Fruit fly (Drosophila melanogaster) whole organism, embryonic: ENCODE measurements around the gene Set2.

Experiments used
- Atf6 ChIP-seq: fragments of 200-800 bp; sonication (Bioruptor generic); IDR thresholded peaks from 2 replicates; pipeline ENCODE4 v1.3.6; 2022; ENCODE audit warnings: missing biosample characterization, missing genetic modification characterization
- Bteb2 ChIP-seq: fragments of 200-800 bp; sonication (Bioruptor generic); optimal IDR thresholded peaks from 2 replicates; lab custom pipeline; 2016; ENCODE audit warnings: missing biosample characterization, missing genetic modification characterization
- CG10147 ChIP-seq: fragments of 200-800 bp; sonication (Bioruptor generic); optimal IDR thresholded peaks from 2 replicates; lab custom pipeline; 2019; ENCODE audit warnings: missing biosample characterization, mild to moderate bottlenecking, missing genetic modification characterization, moderate library complexity
- CG10209 ChIP-seq: fragments of 200-800 bp; sonication (Bioruptor generic); optimal IDR thresholded peaks from 3 replicates; lab custom pipeline; 2017; ENCODE audit warnings: missing biosample characterization, mild to moderate bottlenecking, missing genetic modification characterization, missing genetic modification reagents
- CG10565 ChIP-seq: fragments of 200-800 bp; sonication (Bioruptor generic); optimal IDR thresholded peaks from 3 replicates; lab custom pipeline; 2016; ENCODE audit warnings: missing biosample characterization, mild to moderate bottlenecking, missing genetic modification characterization
- CG11398 ChIP-seq: fragments of 200-800 bp; sonication (Bioruptor generic); optimal IDR thresholded peaks from 2 replicates; lab custom pipeline; 2016; ENCODE audit warnings: missing biosample characterization, missing genetic modification characterization
- CG12299 ChIP-seq: fragments of 200-800 bp; sonication (Bioruptor generic); optimal IDR thresholded peaks from 2 replicates; lab custom pipeline; 2018; ENCODE audit warnings: missing biosample characterization, mild to moderate bottlenecking, missing genetic modification characterization
- CG13123 ChIP-seq: fragments of 200-800 bp; sonication (Bioruptor generic); optimal IDR thresholded peaks from 2 replicates; lab custom pipeline; 2016; ENCODE audit warnings: missing biosample characterization, missing genetic modification characterization
- CG13296 ChIP-seq: fragments of 200-800 bp; sonication (Bioruptor generic); optimal IDR thresholded peaks from 3 replicates; lab custom pipeline; 2018; ENCODE audit warnings: missing biosample characterization, mild to moderate bottlenecking, missing genetic modification characterization
- CG14050 ChIP-seq: fragments of 200-800 bp; sonication (Bioruptor generic); IDR thresholded peaks from 3 replicates; pipeline ENCODE4 v1.3.6; 2022; ENCODE audit warnings: missing biosample characterization, missing genetic modification characterization
- CG14441 ChIP-seq: fragments of 200-800 bp; sonication (Bioruptor generic); IDR thresholded peaks from 2 replicates; pipeline ENCODE4 v1.3.6; 2022; ENCODE audit warnings: missing biosample characterization, missing genetic modification characterization
- CG14965 ChIP-seq: fragments of 200-800 bp; sonication (Bioruptor generic); optimal IDR thresholded peaks from 2 replicates; lab custom pipeline; 2016; ENCODE audit warnings: missing biosample characterization, missing genetic modification characterization, borderline replicate concordance
- CG15696 ChIP-seq: fragments of 200-800 bp; sonication (Bioruptor generic); optimal IDR thresholded peaks from 2 replicates; lab custom pipeline; 2019; ENCODE audit warnings: missing biosample characterization, mild to moderate bottlenecking, missing genetic modification characterization, moderate library complexity
- CG17359 ChIP-seq: fragments of 200-800 bp; sonication (Bioruptor generic); optimal IDR thresholded peaks from 3 replicates; lab custom pipeline; 2018; ENCODE audit warnings: missing biosample characterization, mild to moderate bottlenecking, missing genetic modification characterization, moderate library complexity
- CG18011 ChIP-seq: fragments of 200-800 bp; sonication (Bioruptor generic); optimal IDR thresholded peaks from 2 replicates; lab custom pipeline; 2017; ENCODE audit warnings: missing biosample characterization, missing genetic modification characterization, mild to moderate bottlenecking, moderate library complexity, missing genotype
- CG18476 ChIP-seq: fragments of 200-800 bp; sonication (Bioruptor generic); optimal IDR thresholded peaks from 2 replicates; lab custom pipeline; 2016; ENCODE audit warnings: missing biosample characterization, mild to moderate bottlenecking, missing genetic modification characterization
- CG4404 ChIP-seq: fragments of 200-800 bp; sonication (Bioruptor generic); IDR thresholded peaks from 2 replicates; pipeline ENCODE4 v1.3.6; 2022; ENCODE audit warnings: missing biosample characterization, missing genetic modification characterization
- CG6175 ChIP-seq: fragments of 200-800 bp; sonication (Bioruptor generic); IDR thresholded peaks from 3 replicates; pipeline ENCODE4 v1.3.6; 2022; ENCODE audit warnings: missing biosample characterization, missing genetic modification characterization
- CG6654 ChIP-seq: fragments of 200-800 bp; sonication (Bioruptor generic); optimal IDR thresholded peaks from 2 replicates; lab custom pipeline; 2017; ENCODE audit warnings: missing biosample characterization, mild to moderate bottlenecking, missing genetic modification characterization
- CG6813 ChIP-seq: fragments of 200-800 bp; sonication (Bioruptor generic); optimal IDR thresholded peaks from 2 replicates; lab custom pipeline; 2017; ENCODE audit warnings: missing biosample characterization, missing genetic modification characterization, mild to moderate bottlenecking, moderate library complexity, missing genetic modification reagents
- CG7786 ChIP-seq: fragments of 200-800 bp; sonication (Bioruptor generic); optimal IDR thresholded peaks from 2 replicates; lab custom pipeline; 2016; ENCODE audit warnings: missing biosample characterization, missing genetic modification characterization
- CG9797 ChIP-seq: fragments of 200-800 bp; sonication (Bioruptor generic); optimal IDR thresholded peaks from 3 replicates; lab custom pipeline; 2018; ENCODE audit warnings: missing biosample characterization, mild to moderate bottlenecking, missing genetic modification characterization
- Chrac-16 ChIP-seq: fragments of 200-800 bp; sonication (Bioruptor generic); optimal IDR thresholded peaks from 3 replicates; lab custom pipeline; 2016; ENCODE audit warnings: missing biosample characterization, missing genetic modification characterization
- Doc3 ChIP-seq: fragments of 200-800 bp; sonication (Bioruptor generic); IDR thresholded peaks from 3 replicates; pipeline ENCODE4 v1.3.6; 2022; ENCODE audit warnings: missing biosample characterization, missing genetic modification characterization; ENCODE audit not compliant: partially characterized antibody
- H2.0 ChIP-seq: fragments of 200-800 bp; sonication (Bioruptor generic); IDR thresholded peaks from 2 replicates; pipeline ENCODE4 v1.3.6; 2022; ENCODE audit warnings: missing biosample characterization, missing genetic modification characterization
- HLHmδ ChIP-seq: fragments of 200-800 bp; sonication (Bioruptor generic); optimal IDR thresholded peaks from 2 replicates; lab custom pipeline; 2018; ENCODE audit warnings: missing biosample characterization, mild to moderate bottlenecking, missing genetic modification characterization, moderate library complexity
- HmgZ ChIP-seq: fragments of 200-800 bp; sonication (Bioruptor generic); optimal IDR thresholded peaks from 2 replicates; lab custom pipeline; 2018; ENCODE audit warnings: missing biosample characterization, mild to moderate bottlenecking, missing genetic modification characterization
- Mes4 ChIP-seq: fragments of 200-800 bp; sonication (Bioruptor generic); optimal IDR thresholded peaks from 2 replicates; lab custom pipeline; 2016; ENCODE audit warnings: missing biosample characterization, missing genetic modification characterization
- NFAT ChIP-seq: fragments of 200-800 bp; sonication (Bioruptor generic); IDR thresholded peaks from 2 replicates; pipeline ENCODE4 v1.3.6; 2022; ENCODE audit warnings: missing biosample characterization, missing genetic modification characterization
- Oli ChIP-seq: fragments of 200-800 bp; sonication (Bioruptor generic); optimal IDR thresholded peaks from 2 replicates; lab custom pipeline; 2018; ENCODE audit warnings: missing biosample characterization, mild to moderate bottlenecking, missing genetic modification characterization, moderate library complexity
- Scr ChIP-seq: fragments of 200-800 bp; sonication (Bioruptor generic); IDR thresholded peaks from 2 replicates; pipeline ENCODE4 v1.3.6; 2022; ENCODE audit warnings: missing biosample characterization, missing genetic modification characterization; ENCODE audit not compliant: partially characterized antibody
- Spps ChIP-seq: fragments of 200-800 bp; sonication (Bioruptor generic); optimal IDR thresholded peaks from 2 replicates; lab custom pipeline; 2018; ENCODE audit warnings: missing biosample characterization, mild to moderate bottlenecking, missing genetic modification characterization
- Taf1 ChIP-seq: fragments of 200-800 bp; sonication (Bioruptor generic); IDR thresholded peaks from 2 replicates; pipeline ENCODE4 v1.3.6; 2022; ENCODE audit warnings: missing biosample characterization, missing genetic modification characterization
- bcd ChIP-seq: fragments of 200-800 bp; sonication (Bioruptor generic); optimal IDR thresholded peaks from 2 replicates; lab custom pipeline; 2017; ENCODE audit warnings: missing biosample characterization, mild to moderate bottlenecking, missing genetic modification characterization
- bowl ChIP-seq: fragments of 200-800 bp; sonication (Bioruptor generic); IDR thresholded peaks from 2 replicates; pipeline ENCODE4 v1.3.6; 2022; ENCODE audit warnings: missing biosample characterization, missing genetic modification characterization
- crc ChIP-seq: fragments of 200-800 bp; sonication (Bioruptor generic); optimal IDR thresholded peaks from 2 replicates; lab custom pipeline; 2016; ENCODE audit warnings: missing biosample characterization, missing genetic modification characterization
- dan ChIP-seq: fragments of 200-800 bp; sonication (Bioruptor generic); IDR thresholded peaks from 2 replicates; pipeline ENCODE4 v1.3.6; 2022; ENCODE audit warnings: missing biosample characterization, missing genetic modification characterization
- gsb ChIP-seq: fragments of 200-800 bp; sonication (Bioruptor generic); IDR thresholded peaks from 2 replicates; pipeline ENCODE4 v1.3.6; 2022; ENCODE audit warnings: missing biosample characterization, missing genetic modification characterization
- lilli ChIP-seq: fragments of 200-800 bp; sonication (Bioruptor generic); optimal IDR thresholded peaks from 3 replicates; lab custom pipeline; 2016; ENCODE audit warnings: missing biosample characterization, missing genetic modification characterization
- lmd ChIP-seq: fragments of 200-800 bp; sonication (Bioruptor generic); IDR thresholded peaks from 2 replicates; pipeline ENCODE4 v1.3.6; 2022; ENCODE audit warnings: missing biosample characterization, missing genetic modification characterization
- nau ChIP-seq: fragments of 200-800 bp; sonication (Bioruptor generic); optimal IDR thresholded peaks from 3 replicates; lab custom pipeline; 2017; ENCODE audit warnings: missing biosample characterization, mild to moderate bottlenecking, missing genetic modification characterization, missing genetic modification reagents
- nmo ChIP-seq: fragments of 200-800 bp; sonication (Bioruptor generic); optimal IDR thresholded peaks from 2 replicates; lab custom pipeline; 2018; ENCODE audit warnings: missing biosample characterization, mild to moderate bottlenecking, missing genetic modification characterization, moderate library complexity
- onecut ChIP-seq: fragments of 200-800 bp; sonication (Bioruptor generic); IDR thresholded peaks from 2 replicates; pipeline ENCODE4 v1.3.6; 2022; ENCODE audit warnings: missing biosample characterization, missing genetic modification characterization
- pita ChIP-seq: fragments of 200-800 bp; sonication (Bioruptor generic); optimal IDR thresholded peaks from 2 replicates; lab custom pipeline; 2017; ENCODE audit warnings: missing biosample characterization, mild to moderate bottlenecking, missing genetic modification characterization
- sens-2 ChIP-seq: fragments of 200-800 bp; sonication (Bioruptor generic); IDR thresholded peaks from 2 replicates; pipeline ENCODE4 v1.3.6; 2022; ENCODE audit warnings: missing biosample characterization, missing genetic modification characterization
- sima ChIP-seq: fragments of 200-800 bp; sonication (Bioruptor generic); optimal IDR thresholded peaks from 2 replicates; lab custom pipeline; 2016; ENCODE audit warnings: missing biosample characterization, missing genetic modification characterization
- tap ChIP-seq: fragments of 200-800 bp; optimal IDR thresholded peaks from 3 replicates; lab custom pipeline; 2019; ENCODE audit warnings: missing biosample characterization, mild to moderate bottlenecking, missing genetic modification characterization, moderate library complexity
- unpg ChIP-seq: fragments of 200-800 bp; sonication (Bioruptor generic); optimal IDR thresholded peaks from 3 replicates; lab custom pipeline; 2018; ENCODE audit warnings: missing biosample characterization, mild to moderate bottlenecking, missing genetic modification characterization, moderate library complexity
- vvl ChIP-seq: fragments of 200-800 bp; sonication (Bioruptor generic); IDR thresholded peaks from 2 replicates; pipeline ENCODE4 v1.3.6; 2022; ENCODE audit warnings: missing biosample characterization, missing genetic modification characterization
- zf30C ChIP-seq: fragments of 200-800 bp; sonication (Bioruptor generic); optimal IDR thresholded peaks from 3 replicates; lab custom pipeline; 2018; ENCODE audit warnings: missing biosample characterization, mild to moderate bottlenecking, missing genetic modification characterization

The Set2 gene

dm6 chrX:13387373-13387850, 25.6 kb upstream of the Set2 start, which contains the start of the genes Ype and CG1662:
Gene Ype, minus strand, starts transcription at chrX:13387417.
Gene CG1662, plus strand, starts transcription at chrX:13387563.
- TF ChIP-seq zf30C (GFP tag; lab: Kevin White, UChicago) = no peak
- no peak for TF ChIP-seq CG11398 (GFP tag; lab: Kevin White, UChicago)
- peak; percentile 15 for TF ChIP-seq CG18011
- no peak for TF ChIP-seq sima (GFP tag; lab: Kevin White, UChicago)
- TF ChIP-seq CG4404 = peak; percentile 74
- peak; percentile 54 for TF ChIP-seq crc (GFP tag; lab: Kevin White, UChicago)
- TF ChIP-seq CG6654 = peak; percentile 39
- TF ChIP-seq Spps (tag; lab: Kevin White, UChicago) = peak; percentile 29
- TF ChIP-seq Chrac-16 (GFP tag; lab: Kevin White, UChicago) = peak; percentile 73
- peak; percentile 71 for TF ChIP-seq CG10147 (GFP tag; lab: Kevin White, UChicago)
- peak; percentile 75; the same call in 1 of the 2 replicates for TF ChIP-seq Atf6 (GFP tag; lab: Robert Waterston, UW)
- TF ChIP-seq CG18476 (GFP tag; lab: Kevin White, UChicago) = peak; percentile 69
- 0 out of 2 replicates have a peak, but pooled peaks have one; percentile 45 for TF ChIP-seq sens-2
- no peak for TF ChIP-seq bowl (GFP tag; lab: Robert Waterston, UW)
- TF ChIP-seq CG7786 (GFP tag; lab: Kevin White, UChicago) = peak; percentile 47
- no peak for TF ChIP-seq HLHmδ (GFP tag; lab: Kevin White, UChicago)
- TF ChIP-seq CG15696 (tag; lab: Kevin White, UChicago) = peak; percentile 83
- TF ChIP-seq CG13296 (GFP tag; lab: Kevin White, UChicago) = peak; percentile 67
- no peak for TF ChIP-seq CG14965 (GFP tag; lab: Kevin White, UChicago)
- peak; percentile 88 for TF ChIP-seq nmo (GFP tag; lab: Kevin White, UChicago)
- TF ChIP-seq CG10565 (GFP tag; lab: Kevin White, UChicago) = no peak
- TF ChIP-seq Bteb2 (GFP tag; lab: Kevin White, UChicago) = peak; percentile 49
- TF ChIP-seq CG14050 (GFP tag; lab: Robert Waterston, UW) = 0 out of 3 replicates have a peak, but pooled peaks have one; percentile 22
- TF ChIP-seq HmgZ = peak; percentile 49
- TF ChIP-seq lilli (GFP tag; lab: Kevin White, UChicago) = peak; percentile 84
- peak; percentile 63; the same call in 2 of the 3 replicates for TF ChIP-seq Doc3 (GFP tag; lab: Robert Waterston, UW)
- peak; percentile 8; the same call in 1 of the 2 replicates for TF ChIP-seq Taf1 (GFP tag; lab: Robert Waterston, UW)
- TF ChIP-seq CG14441 = peak; percentile 60
- TF ChIP-seq H2.0 (GFP tag; lab: Robert Waterston, UW) = peak; percentile 46
- TF ChIP-seq lmd (GFP tag; lab: Robert Waterston, UW) = peak; percentile 69
- peak; percentile 45 for TF ChIP-seq Mes4 (GFP tag; lab: Kevin White, UChicago)
- TF ChIP-seq bcd = peak; percentile 91
- TF ChIP-seq CG17359 (tag; lab: Kevin White, UChicago) = peak; percentile 64
- no peak for TF ChIP-seq pita
- peak; percentile 29; the same call in 1 of the 2 replicates for TF ChIP-seq NFAT (GFP tag; lab: Robert Waterston, UW)
- TF ChIP-seq tap = peak; percentile 41
- no peak for TF ChIP-seq CG6175 (GFP tag; lab: Robert Waterston, UW)
- TF ChIP-seq Oli (tag; lab: Kevin White, UChicago) = peak; percentile 61
- peak; percentile 56 for TF ChIP-seq CG12299 (tag; lab: Kevin White, UChicago)
- no peak for TF ChIP-seq dan (GFP tag; lab: Robert Waterston, UW)
- TF ChIP-seq Scr = peak; percentile 82
- peak; percentile 75 for TF ChIP-seq CG10209 (GFP tag; lab: Kevin White, UChicago)
- peak; percentile 42 for TF ChIP-seq nau (GFP tag; lab: Kevin White, UChicago)
- TF ChIP-seq CG13123 (GFP tag; lab: Kevin White, UChicago) = peak; percentile 50
- TF ChIP-seq vvl (GFP tag; lab: Robert Waterston, UW) = peak; percentile 74
- TF ChIP-seq onecut (GFP tag; lab: Robert Waterston, UW) = peak; percentile 21; the same call in 1 of the 2 replicates
- TF ChIP-seq gsb (GFP tag; lab: Robert Waterston, UW) = peak; percentile 14; the same call in 1 of the 2 replicates
- TF ChIP-seq unpg (GFP tag; lab: Kevin White, UChicago) = peak; percentile 62
- no peak for TF ChIP-seq CG9797
- TF ChIP-seq CG6813 (GFP tag; lab: Kevin White, UChicago) = peak; percentile 28
